Fruit fly (Drosophila melanogaster) S2 (cell line): ENCODE data around the gene CG17593.

Experiments
- CG8478 ChIP-seq: fragments of >200 bp; optimal IDR thresholded peaks from 2 replicates; lab custom pipeline; 2018
- CTCF ChIP-seq, 2 experiments: fragments of >200 bp; optimal IDR thresholded peaks; 2 replicates each; lab custom pipeline; 2018

CG17593 gene

dm6 chr2L:3553902-3554301 lies 39.2 kb downstream of the CG17593 start:
- TF ChIP-seq CTCF (optimal IDR thresholded peaks at IDR 0.05; lab: Kevin White, UChicago) (no peak), CG8478 (lab: Kevin White, UChicago) (no peak)

DNA sequence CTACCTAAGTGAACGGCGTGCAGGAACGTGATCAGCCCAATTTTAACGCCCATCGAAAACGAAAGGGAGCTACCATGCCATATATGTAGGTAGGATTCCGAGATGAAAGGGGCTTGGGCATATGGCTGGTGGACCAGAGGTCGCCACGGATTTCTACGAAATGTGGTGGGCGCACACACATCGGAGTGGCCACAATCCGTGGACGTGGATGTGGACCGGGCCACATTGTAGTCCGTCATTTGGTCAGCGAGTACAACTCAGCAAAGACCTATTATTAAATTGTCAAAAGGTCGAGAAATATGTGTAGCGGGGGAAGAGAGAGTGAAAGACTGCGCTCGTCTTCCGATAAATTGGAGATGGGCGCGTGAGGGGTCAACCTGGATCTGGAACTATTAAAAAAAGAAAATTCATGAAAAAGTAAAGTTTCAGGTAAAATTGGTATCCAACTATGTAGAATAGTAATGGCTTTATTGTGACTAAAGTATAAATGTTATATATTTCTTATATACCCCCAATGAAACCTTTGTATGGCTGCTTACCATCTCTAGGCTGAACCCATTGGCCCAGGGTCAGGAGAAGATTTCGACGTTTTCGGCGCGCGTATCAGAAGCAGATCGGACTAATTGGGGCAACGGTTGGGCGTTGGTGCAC lies 40.9 kb downstream of the CG17593 start:
- TF ChIP-seq CTCF (optimal IDR thresholded peaks at IDR 0.05; lab: Kevin White, UChicago) (no peak), CG8478 (lab: Kevin White, UChicago) (no peak)

DNA sequence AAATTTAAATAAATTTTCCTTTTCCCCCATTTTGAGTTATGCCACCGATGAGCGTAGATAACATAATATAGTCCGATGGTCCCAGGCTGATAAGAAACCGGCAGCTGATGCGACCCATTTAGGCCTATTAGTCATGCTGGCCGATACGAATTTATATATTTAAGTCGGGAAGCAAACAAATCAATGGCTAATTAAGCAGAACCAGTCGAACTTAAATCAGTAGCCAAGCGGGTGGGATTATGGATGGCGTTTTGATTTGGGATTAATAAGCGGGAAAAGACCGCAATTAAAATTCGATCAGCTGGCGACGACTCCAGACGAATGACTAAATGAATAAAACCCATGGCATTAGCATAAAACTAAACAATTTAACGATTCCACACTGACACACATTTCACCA lies 42.3 kb downstream of the CG17593 start:
- TF ChIP-seq CTCF (optimal IDR thresholded peaks at IDR 0.05; lab: Kevin White, UChicago) = no peak
- TF ChIP-seq CG8478 (lab: Kevin White, UChicago) = no peak

dm6 chr2L:3557471-3557870 lies 42.8 kb downstream of the CG17593 start:
- TF ChIP-seq CTCF (optimal IDR thresholded peaks at IDR 0.05; lab: Kevin White, UChicago) (no peak), CG8478 (lab: Kevin White, UChicago) (no peak)

- TF ChIP-seq CTCF (optimal IDR thresholded peaks at IDR 0.05; lab: Kevin White, UChicago) = no peak
- TF ChIP-seq CG8478 (lab: Kevin White, UChicago) = no peak
Observed at dm6 chr2L:3558299-3558698, 43.6 kb downstream of the CG17593 start.

DNA sequence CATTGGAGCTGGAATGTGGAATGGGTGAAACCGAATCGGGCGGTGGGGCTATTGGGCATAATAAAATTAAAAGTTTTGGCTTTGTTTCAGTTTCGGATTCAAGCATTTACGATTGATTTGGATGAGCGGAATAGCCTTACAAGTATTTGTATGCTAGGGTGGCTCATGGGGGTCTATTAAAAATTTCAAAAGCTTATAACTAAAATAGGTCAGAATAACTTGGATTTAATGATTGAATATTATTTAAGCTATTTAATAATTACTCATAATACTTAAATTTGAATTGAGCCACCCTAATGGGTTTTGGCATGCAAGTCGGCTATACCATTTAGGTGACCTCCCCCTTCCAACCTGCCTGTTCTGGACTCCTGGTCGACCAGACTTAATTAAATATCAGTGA lies 45.0 kb downstream of the CG17593 start:
- no peak for TF ChIP-seq CTCF (optimal IDR thresholded peaks at IDR 0.05; lab: Kevin White, UChicago)

DNA sequence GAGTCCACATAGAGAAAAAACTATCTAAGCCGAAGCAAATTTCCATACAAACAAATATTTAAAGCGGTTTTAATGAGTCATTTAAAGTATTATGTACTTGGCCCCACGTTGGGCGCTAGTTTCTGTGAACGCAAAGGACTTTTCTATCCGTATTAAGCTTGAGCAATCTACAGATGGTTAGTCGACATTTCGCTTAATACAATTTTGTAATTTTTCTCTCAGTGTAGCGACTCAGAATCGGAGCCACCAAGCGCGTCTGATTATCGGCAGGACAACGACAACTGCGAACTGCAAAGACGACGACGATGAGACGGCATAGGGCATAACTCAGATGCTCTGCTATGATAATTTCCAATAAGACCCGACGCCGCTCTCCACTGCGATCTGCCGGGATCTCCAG lies 47.8 kb downstream of the CG17593 start:
- TF ChIP-seq CG8478 (lab: Kevin White, UChicago) (no peak), CTCF (optimal IDR thresholded peaks at IDR 0.05; lab: Kevin White, UChicago) (no peak)

DNA sequence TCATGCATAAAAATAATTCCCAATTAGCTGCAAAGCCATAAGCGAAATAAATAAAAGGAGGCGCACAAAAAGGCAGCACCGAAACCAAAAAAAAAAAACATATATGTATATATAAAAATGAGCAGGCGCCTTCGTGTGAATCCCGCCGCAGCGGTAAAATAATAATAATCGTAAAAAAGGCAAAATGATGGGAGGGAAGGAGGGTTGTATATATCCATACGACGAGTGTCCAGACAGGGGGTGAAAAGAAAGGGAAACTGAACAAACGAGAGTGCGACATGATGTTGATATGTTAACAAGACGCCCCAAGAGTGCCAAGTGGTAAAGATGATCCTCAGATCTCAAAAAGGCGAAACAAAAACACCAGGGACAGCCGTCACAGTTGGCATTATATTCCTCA lies 49.9 kb downstream of the CG17593 start:
- no peak for TF ChIP-seq CTCF (optimal IDR thresholded peaks at IDR 0.05; lab: Kevin White, UChicago)
- TF ChIP-seq CG8478 (lab: Kevin White, UChicago) = no peak

- no peak for TF ChIP-seq CTCF (optimal IDR thresholded peaks at IDR 0.05; lab: Kevin White, UChicago)
- no peak for TF ChIP-seq CG8478 (lab: Kevin White, UChicago)
Observed at dm6 chr2L:3566532-3566931, 51.9 kb downstream of the CG17593 start.
